Worm (Caenorhabditis elegans) whole organism, L4 larva: ENCODE measurements around the gene ard-1.

Experiments
- F10B5.3 ChIP-seq: sonication (generic microtip); optimal IDR thresholded peaks from 2 replicates; lab custom pipeline; 2016; ENCODE audit warnings: mild to moderate bottlenecking, missing genetic modification characterization, missing compliant biosample characterization
- F37D6.2 ChIP-seq: sonication (generic microtip); optimal IDR thresholded peaks from 2 replicates; lab custom pipeline; 2016; ENCODE audit warnings: mild to moderate bottlenecking, missing genetic modification characterization, missing compliant biosample characterization
- F49E8.2 ChIP-seq: sonication (generic microtip); optimal IDR thresholded peaks from 2 replicates; lab custom pipeline; 2016; ENCODE audit warnings: missing compliant biosample characterization, mild to moderate bottlenecking, missing genetic modification characterization, borderline replicate concordance
- ZK546.5 ChIP-seq, 2 experiments: sonication (generic microtip); optimal IDR thresholded peaks; 2 replicates each; lab custom pipeline; 2017; ENCODE audit warnings: missing biosample characterization in 2 of 2, missing genetic modification characterization in 2 of 2
- aha-1 ChIP-seq: fragments of 150-350 bp; peaks from one replicate; lab custom pipeline; 2014; ENCODE audit warnings: missing biosample characterization, missing genetic modification characterization
- ceh-44 ChIP-seq: fragments of 200-800 bp; sonication (Bioruptor generic); IDR thresholded peaks from 2 replicates; pipeline ENCODE4 v1.3.6; 2022; ENCODE audit warnings: missing genetic modification reagents, missing genetic modification characterization, missing compliant biosample characterization
- ceh-62 ChIP-seq: sonication (generic microtip); optimal IDR thresholded peaks from 2 replicates; lab custom pipeline; 2017; ENCODE audit warnings: missing biosample characterization, missing genetic modification characterization
- ctbp-1 ChIP-seq: fragments of 200-800 bp; sonication (Bioruptor generic); IDR thresholded peaks from 2 replicates; pipeline ENCODE4 v1.3.6; 2022; ENCODE audit warnings: missing genetic modification reagents, missing genetic modification characterization, missing compliant biosample characterization
- daf-16 ChIP-seq, 3 experiments: sonication (generic microtip); optimal IDR thresholded peaks; 2 replicates each; lab custom pipeline; 2016 to 2017; ENCODE audit warnings: missing genetic modification characterization in 3 of 3, missing genetic modification reagents in 3 of 3, mild to moderate bottlenecking in 2 of 3, missing compliant biosample characterization in 2 of 3, missing biosample characterization in 1 of 3, moderate library complexity in 1 of 3
- dpl-1 ChIP-seq: fragments of 150-350 bp; optimal IDR thresholded peaks from 2 replicates; lab custom pipeline; 2014; ENCODE audit warnings: missing biosample characterization, missing genetic modification reagents, missing genetic modification characterization
- egl-27 ChIP-seq: sonication (generic microtip); optimal IDR thresholded peaks from 3 replicates; lab custom pipeline; 2017; ENCODE audit warnings: missing biosample characterization, missing genetic modification reagents, missing genetic modification characterization
- hif-1 ChIP-seq, 2 experiments: sonication (generic microtip); optimal IDR thresholded peaks; 2 replicates each; lab custom pipeline; 2016 to 2017; ENCODE audit warnings: missing compliant biosample characterization in 2 of 2, missing genetic modification characterization in 2 of 2, missing genetic modification reagents in 2 of 2, missing genotype in 2 of 2, mild to moderate bottlenecking in 1 of 2
- hlh-11 ChIP-seq: fragments of 200-800 bp; sonication (Bioruptor generic); optimal IDR thresholded peaks from 2 replicates; lab custom pipeline; 2018; ENCODE audit warnings: mild to moderate bottlenecking, missing genetic modification characterization, missing compliant biosample characterization
- hlh-30 ChIP-seq: sonication (generic microtip); optimal IDR thresholded peaks from 2 replicates; lab custom pipeline; 2017; ENCODE audit warnings: antibody characterized with exemption, mild to moderate bottlenecking, missing genetic modification characterization, missing compliant biosample characterization; ENCODE audit not compliant: insufficient read depth
- hmg-1.1 ChIP-seq: fragments of 200-800 bp; sonication (Bioruptor generic); IDR thresholded peaks from 2 replicates; pipeline ENCODE4 v1.3.6; 2022; ENCODE audit warnings: missing genetic modification reagents, missing genetic modification characterization, missing compliant biosample characterization
- lim-7 ChIP-seq: fragments of 200-800 bp; sonication (Bioruptor generic); IDR thresholded peaks from 2 replicates; pipeline ENCODE4 v1.3.6; 2022; ENCODE audit warnings: missing genetic modification characterization, missing compliant biosample characterization
- lin-1 ChIP-seq: fragments of 200-800 bp; sonication (Bioruptor generic); IDR thresholded peaks from 2 replicates; pipeline ENCODE4 v1.3.6; 2022; ENCODE audit warnings: missing genetic modification reagents, missing genetic modification characterization, missing compliant biosample characterization
- lsy-2 ChIP-seq, 2 experiments: fragments of 150-350 bp in 1 of 2; sonication (generic microtip) in 1 of 2; optimal IDR thresholded peaks; 2 replicates each; lab custom pipeline; 2014 to 2017; ENCODE audit warnings: missing biosample characterization in 2 of 2, missing genetic modification characterization in 2 of 2
- madf-5 ChIP-seq, 2 experiments: fragments of 200-800 bp; sonication (Bioruptor generic); IDR thresholded peaks; 2 replicates each; pipeline ENCODE4 v1.3.6; 2022; ENCODE audit warnings: missing compliant biosample characterization in 2 of 2, missing genetic modification characterization in 2 of 2
- mdl-1 ChIP-seq, 2 experiments: fragments of 150-350 bp in 1 of 2; sonication (generic microtip) in 1 of 2; optimal IDR thresholded peaks; 2 replicates each; lab custom pipeline; 2014 to 2017; ENCODE audit warnings: missing biosample characterization in 2 of 2, missing genetic modification characterization in 2 of 2
- mep-1 ChIP-seq: fragments of 150-350 bp; sonication (generic microtip); optimal IDR thresholded peaks from 3 replicates; lab custom pipeline; 2014; ENCODE audit warnings: missing biosample characterization, missing genetic modification characterization
- mes-2 ChIP-seq: sonication (generic microtip); optimal IDR thresholded peaks from 2 replicates; lab custom pipeline; 2016; ENCODE audit warnings: missing genotype, mild to moderate bottlenecking, missing genetic modification characterization, missing compliant biosample characterization; ENCODE audit not compliant: poor library complexity, severe bottlenecking
- mxl-3 ChIP-seq: fragments of 200-800 bp; sonication (Bioruptor generic); optimal IDR thresholded peaks from 2 replicates; lab custom pipeline; 2018; ENCODE audit warnings: mild to moderate bottlenecking, missing genetic modification characterization, missing compliant biosample characterization
- nhr-28 ChIP-seq: fragments of 150-350 bp; optimal IDR thresholded peaks from 2 replicates; lab custom pipeline; 2014; ENCODE audit warnings: missing biosample characterization, missing genetic modification characterization
- nhr-42 ChIP-seq: fragments of 200-800 bp; sonication (Bioruptor generic); IDR thresholded peaks from 2 replicates; pipeline ENCODE4 v1.3.6; 2022; ENCODE audit warnings: missing genetic modification characterization, missing compliant biosample characterization
- nhr-48 ChIP-seq: sonication (generic microtip); optimal IDR thresholded peaks from 2 replicates; lab custom pipeline; 2016; ENCODE audit warnings: mild to moderate bottlenecking, missing genetic modification characterization, missing compliant biosample characterization
- pqm-1 ChIP-seq: sonication (generic microtip); optimal IDR thresholded peaks from 2 replicates; lab custom pipeline; 2017; ENCODE audit warnings: missing biosample characterization, missing genetic modification characterization
- rbr-2 ChIP-seq: sonication (generic microtip); optimal IDR thresholded peaks from 2 replicates; lab custom pipeline; 2016; ENCODE audit warnings: missing genotype, missing genetic modification characterization, missing compliant biosample characterization
- snpc-4 ChIP-seq: fragments of 150-350 bp; optimal IDR thresholded peaks from 2 replicates; lab custom pipeline; 2014; ENCODE audit warnings: missing biosample characterization, missing genetic modification characterization
- spr-3 ChIP-seq: fragments of 200-800 bp; sonication (Bioruptor generic); optimal IDR thresholded peaks from 2 replicates; lab custom pipeline; 2018; ENCODE audit warnings: mild to moderate bottlenecking, missing genetic modification characterization, missing compliant biosample characterization
- unc-39 ChIP-seq: sonication (generic microtip); optimal IDR thresholded peaks from 2 replicates; lab custom pipeline; 2017; ENCODE audit warnings: missing biosample characterization, missing genetic modification characterization
- unc-62 ChIP-seq, 3 experiments: fragments of 150-350 bp in 1 of 3; sonication (generic microtip); optimal IDR thresholded peaks in 2 of 3; peaks in 1 of 3; 1 replicate in 1 of 3; 2 replicates in 2 of 3; lab custom pipeline; 2014 to 2017; ENCODE audit warnings: missing biosample characterization in 3 of 3, missing genetic modification characterization in 3 of 3, missing genetic modification reagents in 3 of 3, missing genotype in 1 of 3
- vab-7 ChIP-seq: fragments of 200-800 bp; sonication (Bioruptor generic); IDR thresholded peaks from 2 replicates; pipeline ENCODE4 v1.3.6; 2022; ENCODE audit warnings: missing genetic modification reagents, missing genetic modification characterization, missing compliant biosample characterization
- zag-1 ChIP-seq: fragments of 150-350 bp; optimal IDR thresholded peaks from 2 replicates; lab custom pipeline; 2014; ENCODE audit warnings: missing biosample characterization, missing genetic modification characterization
- zfp-3 ChIP-seq: fragments of 200-800 bp; sonication (Bioruptor generic); conservative IDR thresholded peaks from 2 replicates; pipeline ENCODE4 v1.3.6; 2022; ENCODE audit warnings: missing genetic modification reagents, missing genetic modification characterization, missing compliant biosample characterization

The ard-1 gene

ce11 chrIV:11118837-11119491 lies 12.1 kb upstream of the ard-1 start, which contains the start of the genes imp-2 and enpl-1 (continued):
- peak; percentile 62 for TF ChIP-seq nhr-48

ce11 chrIV:11119972-11120562 lies 11.0 kb upstream of the ard-1 start:
- peak; percentile 17 for TF ChIP-seq nhr-28 (tag; lab: Kevin White, UChicago)
- no peak for TF ChIP-seq snpc-4
- TF ChIP-seq unc-39 (tag; lab: Kevin White, UChicago) = no peak
- no peak for TF ChIP-seq lim-7 (GFP tag; lab: Robert Waterston, UW)

- TF ChIP-seq unc-62 (GFP tag; optimal IDR thresholded peaks at IDR 0.05 in 1 of 2; lab: Kevin White, UChicago) (no peak), unc-62 (tag; optimal IDR thresholded peaks at IDR 0.05; lab: Kevin White, UChicago) (no peak), F49E8.2 (tag; lab: Kevin White, UChicago) (peak; percentile 3), egl-27 (tag; lab: Kevin White, UChicago) (no peak), spr-3 (GFP tag; lab: Kevin White, UChicago) (no peak)
Observed at ce11 chrIV:11124674-11125073, 6.4 kb upstream of the ard-1 start, which contains the start of gene spo-11. Gene spo-11, minus strand, starts transcription at chrIV:11124862.

DNA sequence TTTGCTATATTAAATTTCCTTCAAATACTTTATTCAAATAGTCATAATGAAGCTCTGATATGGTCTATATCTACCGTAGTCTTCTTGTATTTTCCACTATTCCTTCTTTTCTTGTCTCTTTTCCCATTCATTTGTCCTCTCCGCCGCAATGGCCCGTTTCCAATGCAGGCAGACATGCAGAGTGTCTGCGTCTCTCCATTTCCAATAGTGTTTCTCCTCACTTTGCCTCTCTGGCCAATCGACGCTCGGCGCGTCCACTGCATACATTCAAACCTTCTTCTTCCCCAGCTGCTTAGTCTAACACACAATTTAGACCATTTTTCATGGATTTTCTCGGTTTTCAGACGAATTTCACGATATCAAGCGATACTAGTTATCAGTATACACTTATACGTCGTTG lies 5.9 kb upstream of the ard-1 start:
- TF ChIP-seq mdl-1 (tag; optimal IDR thresholded peaks at IDR 0.05; lab: Kevin White, UChicago) (no peak), lsy-2 (tag; optimal IDR thresholded peaks at IDR 0.05; lab: Kevin White, UChicago) (peak in 1 of 2 experiments; percentile 70), zfp-3 (GFP tag; lab: Robert Waterston, UW) (no peak), daf-16 (GFP tag; optimal IDR thresholded peaks at IDR 0.05; lab: Kevin White, UChicago) (no peak), daf-16 (tag; optimal IDR thresholded peaks at IDR 0.05; lab: Kevin White, UChicago) (peak; percentile 16), hmg-1.1 (peak; percentile 67), hlh-30 (tag; lab: Kevin White, UChicago) (no peak), lin-1 (no peak), madf-5 (GFP tag; IDR thresholded peaks at IDR 0.05; lab: Robert Waterston, UW) (no peak), F10B5.3 (no peak), mxl-3 (GFP tag; lab: Kevin White, UChicago) (peak; percentile 32), rbr-2 (tag; lab: Kevin White, UChicago) (peak; percentile 12), hlh-11 (tag; lab: Kevin White, UChicago) (peak; percentile 39), ceh-44 (GFP tag; lab: Robert Waterston, UW) (no peak), snpc-4 (no peak), ctbp-1 (GFP tag; lab: Robert Waterston, UW) (no peak), aha-1 (peak; percentile 74), zag-1 (no peak), mep-1 (tag; lab: Kevin White, UChicago) (peak; percentile 46), mes-2 (tag; lab: Kevin White, UChicago) (peak; percentile 66)

DNA sequence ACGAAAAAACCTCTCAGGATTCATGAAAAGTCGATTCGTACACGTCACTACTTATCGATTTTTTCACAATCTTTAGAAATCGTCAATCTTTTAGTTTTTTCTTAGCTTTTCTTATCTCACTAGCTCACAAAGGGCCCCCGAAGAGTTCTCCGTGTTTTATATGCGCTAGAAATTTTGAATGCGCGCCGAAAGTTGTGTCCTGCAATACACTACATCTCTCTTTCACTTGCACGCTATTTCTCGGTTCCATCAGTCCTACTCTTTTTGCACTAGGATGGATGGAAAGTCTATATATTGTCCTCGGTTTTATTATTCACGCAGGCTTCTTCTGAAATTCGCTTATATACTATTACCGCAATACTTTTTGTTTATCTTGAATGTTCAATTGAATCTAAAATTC lies 5.5 kb upstream of the ard-1 start:
- TF ChIP-seq unc-62 (GFP tag; optimal IDR thresholded peaks at IDR 0.05 in 1 of 2; lab: Kevin White, UChicago) = peak in 1 of 2 experiments; percentile 33
- TF ChIP-seq unc-62 (tag; optimal IDR thresholded peaks at IDR 0.05; lab: Kevin White, UChicago) = no peak
- no peak for TF ChIP-seq ceh-62
- no peak for TF ChIP-seq vab-7 (GFP tag; lab: Robert Waterston, UW)
- peak; percentile 73 for TF ChIP-seq dpl-1
- TF ChIP-seq nhr-28 (tag; lab: Kevin White, UChicago) = peak; percentile 15
- TF ChIP-seq, all 104 proteins: peak for 3

- no peak for TF ChIP-seq ZK546.5 (tag; optimal IDR thresholded peaks at IDR 0.05; lab: Kevin White, UChicago)
- TF ChIP-seq hif-1 (tag; optimal IDR thresholded peaks at IDR 0.05; lab: Kevin White, UChicago) = no peak
- no peak for TF ChIP-seq pqm-1 (tag; lab: Kevin White, UChicago)
- no peak for TF ChIP-seq nhr-42 (GFP tag; lab: Robert Waterston, UW)
- TF ChIP-seq F37D6.2 = no peak
Observed at ce11 chrIV:11126004-11126027, 5.3 kb upstream of the ard-1 start, which contains the start of gene swsn-4. Gene swsn-4, plus strand, starts transcription at chrIV:11126024.
